Worm (Caenorhabditis elegans) whole organism, mixed stage, embryonic: ENCODE results near the gene chil-3.

Source experiments
- M03D4.4 ChIP-seq: sonication (generic microtip); optimal IDR thresholded peaks from 2 replicates; lab custom pipeline; 2017; ENCODE audit warnings: mild to moderate bottlenecking, missing genetic modification characterization, missing compliant biosample characterization
- ces-1 ChIP-seq: fragments of 150-350 bp; optimal IDR thresholded peaks from 2 replicates; lab custom pipeline; 2014; ENCODE audit warnings: missing biosample characterization, missing genetic modification reagents, missing genetic modification characterization
- elt-1 ChIP-seq: sonication (generic microtip); optimal IDR thresholded peaks from 2 replicates; lab custom pipeline; 2017; ENCODE audit warnings: missing genetic modification characterization, mild to moderate bottlenecking, missing compliant biosample characterization, antibody characterized with exemption, moderate library complexity, borderline replicate concordance; ENCODE audit not compliant: insufficient read depth
- nhr-76 ChIP-seq: sonication (generic microtip); optimal IDR thresholded peaks from 2 replicates; lab custom pipeline; 2017; ENCODE audit warnings: missing biosample characterization, missing genetic modification characterization
- snpc-4 ChIP-seq: fragments of 150-350 bp; optimal IDR thresholded peaks from 2 replicates; lab custom pipeline; 2014; ENCODE audit warnings: missing biosample characterization, missing genetic modification characterization

ce11 chrII:9845239-9845638 is 16.1 kb downstream of the chil-3 start, which contains the start of gene chil-9:
- TF ChIP-seq nhr-76 (no peak), elt-1 (tag; lab: Kevin White, UChicago) (no peak), M03D4.4 (no peak), ces-1 (no peak), snpc-4 (tag; lab: Kevin White, UChicago) (no peak)
